Worm (Caenorhabditis elegans): ENCODE results near the gene T24B8.3.

T24B8.3 gene

ce11 chrII:9099017-9099416 is 38.1 kb upstream of the T24B8.3 start, which contains the start of gene T24H10.1 (continued):
- peak in 1 of 2 experiments; percentile 96 for TF ChIP-seq unc-62 (GFP tag; optimal IDR thresholded peaks at IDR 0.05 in 1 of 2)
- no peak for TF ChIP-seq unc-62 (tag; optimal IDR thresholded peaks at IDR 0.05)
- TF ChIP-seq zfp-3 (GFP tag; conservative IDR thresholded peaks at IDR 0.05), result no peak
- peak; percentile 11 for TF ChIP-seq F10B5.3 (tag; optimal IDR thresholded peaks at IDR 0.05)
- TF ChIP-seq ZK337.2 (GFP tag; IDR thresholded peaks at IDR 0.05), result no peak
- TF ChIP-seq hif-1 (tag; optimal IDR thresholded peaks at IDR 0.05), result no peak
- TF ChIP-seq ctbp-1 (GFP tag; IDR thresholded peaks at IDR 0.05), result peak; percentile 19; the same call in 1 of the 2 replicates
- no peak for TF ChIP-seq spr-3 (GFP tag; optimal IDR thresholded peaks at IDR 0.05)
- TF ChIP-seq gei-8 (GFP tag; optimal IDR thresholded peaks at IDR 0.05), result no peak
- TF ChIP-seq dve-1 (tag; optimal IDR thresholded peaks at IDR 0.05; ENCODE audit: insufficient read depth), result peak; percentile 61
- TF ChIP-seq snpc-4 (tag; optimal IDR thresholded peaks at IDR 0.05), result no peak
- TF ChIP-seq mxl-3 (GFP tag; optimal IDR thresholded peaks at IDR 0.05), result peak; percentile 10
- TF ChIP-seq nhr-111 (GFP tag; optimal IDR thresholded peaks at IDR 0.05), result no peak
- peak; percentile 56 for TF ChIP-seq nhr-48 (tag; optimal IDR thresholded peaks at IDR 0.05)
- TF ChIP-seq ces-1 (GFP tag; optimal IDR thresholded peaks at IDR 0.05), result no peak
- peak; percentile 79 for TF ChIP-seq lin-38 (GFP tag; IDR thresholded peaks at IDR 0.05)
- TF ChIP-seq lin-15B (tag; optimal IDR thresholded peaks at IDR 0.05), result no peak
- TF ChIP-seq nhr-6 (tag; optimal IDR thresholded peaks at IDR 0.05), result peak; percentile 37
- TF ChIP-seq nhr-25 (tag; optimal IDR thresholded peaks at IDR 0.05; ENCODE audit: borderline replicate concordance, insufficient read depth), result peak; percentile 51
- peak; percentile 75 for TF ChIP-seq dpl-1 (GFP tag; optimal IDR thresholded peaks at IDR 0.05)
- TF ChIP-seq ztf-11 (tag; optimal IDR thresholded peaks at IDR 0.05), result no peak
- no peak for TF ChIP-seq pqm-1 (tag; optimal IDR thresholded peaks at IDR 0.05)
- TF ChIP-seq arid-1 (GFP tag; conservative IDR thresholded peaks at IDR 0.05), result peak; percentile 44; the same call in 1 of the 2 replicates
- TF ChIP-seq lsy-2 (tag; optimal IDR thresholded peaks at IDR 0.05), result peak; percentile 14 to 82
- TF ChIP-seq daf-19 (GFP tag; conservative IDR thresholded peaks at IDR 0.05), result no peak
- TF ChIP-seq tra-1 (GFP tag; IDR thresholded peaks at IDR 0.05), result no peak
- no peak for TF ChIP-seq mdt-29 (GFP tag; IDR thresholded peaks at IDR 0.05)
- no peak for TF ChIP-seq daf-16 (GFP tag; optimal IDR thresholded peaks at IDR 0.05)
- peak; percentile 40 for TF ChIP-seq daf-16 (tag; optimal IDR thresholded peaks at IDR 0.05)
- no peak for TF ChIP-seq lin-29 (GFP tag; IDR thresholded peaks at IDR 0.05)
- TF ChIP-seq nhr-11 (tag; optimal IDR thresholded peaks at IDR 0.05), result peak; percentile 47
- TF ChIP-seq pha-4 (GFP tag; IDR thresholded peaks at IDR 0.05), result no peak
- TF ChIP-seq pha-4 (tag; optimal IDR thresholded peaks at IDR 0.05), result peak; percentile 15
- TF ChIP-seq nhr-28 (tag; optimal IDR thresholded peaks at IDR 0.05), result peak; percentile 10
- TF ChIP-seq lin-13 (GFP tag; optimal IDR thresholded peaks at IDR 0.05), result peak; percentile 70
- TF ChIP-seq T26A8.4 (GFP tag; IDR thresholded peaks at IDR 0.05), result peak; percentile 43; the same call in 1 of the 2 replicates
- no peak for TF ChIP-seq vab-7 (GFP tag; IDR thresholded peaks at IDR 0.05)
- TF ChIP-seq Y75B8A.6 (GFP tag; IDR thresholded peaks at IDR 0.05), result no peak
- peak; percentile 48 for TF ChIP-seq F37D6.2 (tag; optimal IDR thresholded peaks at IDR 0.05)
- no peak for TF ChIP-seq lim-7 (GFP tag; IDR thresholded peaks at IDR 0.05)
- TF ChIP-seq nhr-102 (tag; optimal IDR thresholded peaks at IDR 0.05), result peak; percentile 55
- peak; percentile 71 for TF ChIP-seq rbr-2 (tag; optimal IDR thresholded peaks at IDR 0.05)
- TF ChIP-seq saeg-2 (GFP tag; IDR thresholded peaks at IDR 0.05), result no peak
- no peak for TF ChIP-seq unc-39 (tag; optimal IDR thresholded peaks at IDR 0.05)
- TF ChIP-seq hmg-1.1 (GFP tag; IDR thresholded peaks at IDR 0.05), result peak; percentile 53
- TF ChIP-seq mxl-2 (GFP tag; conservative IDR thresholded peaks at IDR 0.05), result no peak
- no peak for TF ChIP-seq zfp-2 (tag; optimal IDR thresholded peaks at IDR 0.05)
- TF ChIP-seq dmd-8 (GFP tag; IDR thresholded peaks at IDR 0.05), result no peak
- TF ChIP-seq Y5F2A.4 (GFP tag; optimal IDR thresholded peaks at IDR 0.05), result no peak
- TF ChIP-seq sdz-12 (GFP tag; optimal IDR thresholded peaks at IDR 0.05), result no peak
- TF ChIP-seq R02D3.7 (tag; optimal IDR thresholded peaks at IDR 0.05), result no peak
- TF ChIP-seq F26F4.8 (GFP tag; conservative IDR thresholded peaks at IDR 0.05), result no peak
